Worm (Caenorhabditis elegans) whole organism, L4/young adult: ENCODE measurements around the gene nhr-274.
A peak's percentile ranks its signal among the peaks of the same experiment; 100 is the strongest.

ENCODE experiments used
- W03F9.2 ChIP-seq: fragments of 150-350 bp; optimal IDR thresholded peaks from 2 replicates; lab custom pipeline; 2014; ENCODE audit warnings: missing biosample characterization, missing genetic modification characterization
- dao-5 ChIP-seq: sonication (generic microtip); optimal IDR thresholded peaks from 2 replicates; lab custom pipeline; 2016; ENCODE audit warnings: missing genotype, missing genetic modification characterization, moderate library complexity, missing compliant biosample characterization
- him-1 ChIP-seq: sonication (generic microtip); optimal IDR thresholded peaks from 2 replicates; lab custom pipeline; 2016; ENCODE audit warnings: missing genotype, missing genetic modification reagents, missing genetic modification characterization, missing compliant biosample characterization

The nhr-274 gene

DNA sequence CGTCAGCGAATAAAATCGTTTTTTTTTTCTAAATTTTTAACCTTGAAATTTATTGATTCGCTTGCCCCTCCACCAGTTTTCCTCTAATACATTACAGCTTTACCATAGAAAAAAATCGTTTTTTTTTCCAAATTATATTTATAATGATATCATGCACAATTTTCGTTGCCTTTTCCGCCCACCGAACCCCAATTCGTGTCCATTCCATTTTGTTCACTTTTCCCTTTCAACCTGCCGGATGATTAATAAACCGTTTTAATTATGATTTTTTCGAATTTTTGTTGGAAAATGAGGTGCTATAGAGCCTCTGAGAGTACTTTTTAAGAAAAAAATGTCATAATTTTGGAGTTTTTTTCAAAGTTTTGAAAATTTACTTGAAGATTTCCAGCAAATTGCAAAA, 43.7 kb downstream of the nhr-274 start, which contains the start of gene set-23:
Gene set-23, plus strand, starts transcription at position 301 of the 400 bp plus-strand sequence.
- no peak for TF ChIP-seq W03F9.2 (tag; lab: Kevin White, UChicago)
- TF ChIP-seq dao-5 (tag; lab: Kevin White, UChicago), result no peak
- TF ChIP-seq him-1, result no peak

DNA sequence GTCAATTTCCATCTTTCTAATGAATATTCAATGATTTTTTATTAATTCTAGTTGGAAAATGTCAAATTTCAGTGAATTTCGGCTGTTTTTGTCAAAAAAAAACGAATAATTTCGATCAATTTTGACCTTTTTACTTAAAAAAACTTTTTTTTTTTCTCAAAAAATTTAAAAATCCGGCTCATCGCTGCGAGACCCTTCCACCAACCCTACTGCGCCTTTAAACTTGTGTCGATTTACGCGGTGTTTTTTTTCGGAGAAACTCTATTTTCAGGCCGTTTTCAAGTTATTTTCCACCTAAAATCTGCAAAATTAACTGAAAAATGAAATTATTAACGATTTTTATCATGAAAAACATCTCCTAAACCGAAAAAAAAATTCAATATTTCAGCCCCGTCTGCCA, 44.3 kb downstream of the nhr-274 start:
- TF ChIP-seq him-1 (no peak), W03F9.2 (tag; lab: Kevin White, UChicago) (no peak), dao-5 (tag; lab: Kevin White, UChicago) (no peak)

DNA sequence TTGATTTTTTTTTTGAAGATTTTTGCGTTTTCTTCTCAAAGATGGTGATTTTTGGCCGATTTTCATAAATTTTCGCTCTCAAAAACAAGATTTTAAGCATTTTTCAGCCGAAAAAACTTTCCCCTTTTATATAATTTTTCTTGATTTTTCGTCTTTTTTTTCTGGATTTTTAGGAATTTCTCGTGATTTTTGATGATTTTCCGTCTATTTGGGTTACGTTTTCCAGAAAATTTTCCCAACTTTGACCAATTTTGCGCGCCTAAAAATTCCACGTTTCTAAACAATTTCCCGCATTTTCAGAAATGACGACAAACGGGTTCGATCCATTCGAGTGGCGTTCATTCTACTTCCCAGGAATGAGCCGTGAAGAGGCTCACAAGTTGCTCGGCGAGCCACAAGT, 48.1 kb downstream of the nhr-274 start, which contains the start of gene ced-2:
Gene ced-2, plus strand, starts transcription at position 301 of the 400 bp plus-strand sequence.
- TF ChIP-seq W03F9.2 (tag; lab: Kevin White, UChicago) (no peak), dao-5 (tag; lab: Kevin White, UChicago) (no peak), him-1 (no peak)

DNA sequence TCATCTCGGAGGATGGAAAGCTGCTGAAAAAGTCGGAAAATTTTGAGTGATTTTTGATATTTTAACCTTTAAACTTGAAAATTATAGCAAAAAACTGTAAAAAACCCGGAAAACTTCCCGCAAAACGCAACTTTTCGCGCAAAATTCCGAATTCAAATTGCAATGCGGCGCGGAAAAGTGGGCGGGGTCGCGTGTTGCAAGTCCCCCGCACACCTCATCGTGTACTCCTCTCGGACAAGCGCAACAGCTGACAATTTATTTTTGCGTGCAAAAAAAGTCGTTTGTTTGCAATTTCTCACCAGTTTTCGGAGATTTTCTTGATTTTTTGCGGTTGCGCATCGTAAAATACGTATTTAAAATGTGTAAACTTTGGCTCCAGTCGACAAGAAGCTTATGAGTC, 49.3 kb downstream of the nhr-274 start, which contains the start of gene npp-8:
Gene npp-8, minus strand, starts transcription at position 23 of the 400 bp plus-strand sequence.
- no peak for TF ChIP-seq dao-5 (tag; lab: Kevin White, UChicago)
- no peak for TF ChIP-seq him-1
- peak; percentile 88 for TF ChIP-seq W03F9.2 (tag; lab: Kevin White, UChicago)
